Worm (Caenorhabditis elegans) whole organism, L2 larva: ENCODE data around the gene R02E4.2.

ENCODE experiments used
- C34F6.9 ChIP-seq: fragments of 150-350 bp; optimal IDR thresholded peaks from 2 replicates; lab custom pipeline; 2014; ENCODE audit warnings: missing biosample characterization, missing genetic modification characterization
- F13H6.1 ChIP-seq: sonication (generic microtip); optimal IDR thresholded peaks from 2 replicates; lab custom pipeline; 2016; ENCODE audit warnings: missing genetic modification characterization, missing compliant biosample characterization
- Y55F3AM.14 ChIP-seq: fragments of 200-800 bp; sonication (Bioruptor generic); optimal IDR thresholded peaks from 2 replicates; lab custom pipeline; 2018; ENCODE audit warnings: mild to moderate bottlenecking, missing genetic modification characterization, missing compliant biosample characterization
- ZK546.5 ChIP-seq: sonication (generic microtip); optimal IDR thresholded peaks from 2 replicates; lab custom pipeline; 2017; ENCODE audit warnings: missing biosample characterization, missing genetic modification characterization
- alr-1 ChIP-seq: fragments of 150-350 bp; optimal IDR thresholded peaks from 2 replicates; lab custom pipeline; 2014; ENCODE audit warnings: missing biosample characterization, missing genetic modification characterization
- ama-1 ChIP-seq: fragments of 150-350 bp; optimal IDR thresholded peaks from 2 replicates; lab custom pipeline; 2018; ENCODE audit warnings: inconsistent platforms
- ceh-16 ChIP-seq: fragments of 150-350 bp; optimal IDR thresholded peaks from 2 replicates; lab custom pipeline; 2014; ENCODE audit warnings: missing biosample characterization, missing genetic modification characterization
- crh-2 ChIP-seq: sonication (generic microtip); optimal IDR thresholded peaks from 2 replicates; lab custom pipeline; 2017; ENCODE audit warnings: missing biosample characterization, missing genetic modification characterization
- elt-1 ChIP-seq: fragments of 150-350 bp; optimal IDR thresholded peaks from 2 replicates; lab custom pipeline; 2014; ENCODE audit warnings: missing biosample characterization, missing genetic modification characterization
- fos-1 ChIP-seq: fragments of 150-350 bp; optimal IDR thresholded peaks from 2 replicates; lab custom pipeline; 2014; ENCODE audit warnings: missing biosample characterization, missing genetic modification characterization
- lin-13 ChIP-seq: fragments of 150-350 bp; optimal IDR thresholded peaks from 2 replicates; lab custom pipeline; 2014; ENCODE audit warnings: missing biosample characterization, missing genetic modification reagents, missing genetic modification characterization
- lin-39 ChIP-seq: fragments of 150-350 bp; optimal IDR thresholded peaks from 2 replicates; lab custom pipeline; 2014; ENCODE audit warnings: missing biosample characterization, missing genetic modification reagents, missing genetic modification characterization
- lsy-2 ChIP-seq, 2 experiments: fragments of 150-350 bp in 1 of 2; sonication (generic microtip) in 1 of 2; optimal IDR thresholded peaks; 2 replicates each; lab custom pipeline; 2014 to 2017; ENCODE audit warnings: missing biosample characterization in 2 of 2, missing genetic modification characterization in 2 of 2
- mbf-1 ChIP-seq: sonication (generic microtip); optimal IDR thresholded peaks from 2 replicates; lab custom pipeline; 2017; ENCODE audit warnings: missing biosample characterization, missing genetic modification characterization
- mdl-1 ChIP-seq, 2 experiments: fragments of 150-350 bp in 1 of 2; sonication (generic microtip) in 1 of 2; optimal IDR thresholded peaks; 2 replicates each; lab custom pipeline; 2017; ENCODE audit warnings: missing biosample characterization in 2 of 2, missing genetic modification characterization in 2 of 2
- nhr-10 ChIP-seq: sonication (generic microtip); optimal IDR thresholded peaks from 2 replicates; lab custom pipeline; 2017; ENCODE audit warnings: missing biosample characterization, missing genetic modification characterization
- nhr-11 ChIP-seq: fragments of 150-350 bp; optimal IDR thresholded peaks from 2 replicates; lab custom pipeline; 2014; ENCODE audit warnings: missing biosample characterization, missing genetic modification characterization
- nhr-12 ChIP-seq: fragments of 150-350 bp; optimal IDR thresholded peaks from 2 replicates; lab custom pipeline; 2014; ENCODE audit warnings: missing biosample characterization, missing genetic modification characterization
- nhr-129 ChIP-seq: fragments of 150-350 bp; optimal IDR thresholded peaks from 2 replicates; lab custom pipeline; 2014; ENCODE audit warnings: missing biosample characterization, missing genetic modification characterization
- nhr-21 ChIP-seq: fragments of 150-350 bp; optimal IDR thresholded peaks from 2 replicates; lab custom pipeline; 2014; ENCODE audit warnings: missing biosample characterization, missing genetic modification characterization
- nhr-237 ChIP-seq: fragments of 150-350 bp; optimal IDR thresholded peaks from 2 replicates; lab custom pipeline; 2014; ENCODE audit warnings: missing biosample characterization, missing genetic modification characterization
- nhr-25 ChIP-seq: fragments of 150-350 bp; sonication (generic microtip); optimal IDR thresholded peaks from 3 replicates; lab custom pipeline; 2014; ENCODE audit warnings: missing biosample characterization, missing genetic modification characterization
- nhr-6 ChIP-seq: fragments of 150-350 bp; optimal IDR thresholded peaks from 2 replicates; lab custom pipeline; 2014; ENCODE audit warnings: missing biosample characterization, missing genetic modification characterization
- nhr-77 ChIP-seq: fragments of 150-350 bp; optimal IDR thresholded peaks from 2 replicates; lab custom pipeline; 2014; ENCODE audit warnings: missing biosample characterization, missing genetic modification characterization
- skn-1 ChIP-seq: sonication (generic microtip); optimal IDR thresholded peaks from 2 replicates; lab custom pipeline; 2017; ENCODE audit warnings: missing biosample characterization, missing genetic modification characterization
- sma-3 ChIP-seq: sonication (generic microtip); optimal IDR thresholded peaks from 2 replicates; lab custom pipeline; 2016; ENCODE audit warnings: missing genetic modification reagents, missing genetic modification characterization, missing compliant biosample characterization
- sma-9 ChIP-seq, 2 experiments: fragments of 150-350 bp in 1 of 2; sonication (generic microtip) in 1 of 2; optimal IDR thresholded peaks; 2 replicates each; lab custom pipeline; 2014 to 2016; ENCODE audit warnings: missing genetic modification characterization in 2 of 2, mild to moderate bottlenecking in 1 of 2, missing biosample characterization in 1 of 2, missing compliant biosample characterization in 1 of 2, missing genetic modification reagents in 1 of 2, moderate library complexity in 1 of 2
- snpc-4 ChIP-seq: fragments of 150-350 bp; optimal IDR thresholded peaks from 2 replicates; lab custom pipeline; 2014; ENCODE audit warnings: missing biosample characterization, missing genetic modification characterization
- unc-39 ChIP-seq: fragments of 150-350 bp; optimal IDR thresholded peaks from 2 replicates; lab custom pipeline; 2014; ENCODE audit warnings: missing biosample characterization, missing genetic modification characterization
- unc-55 ChIP-seq: fragments of 150-350 bp; sonication (generic microtip); optimal IDR thresholded peaks from 3 replicates; lab custom pipeline; 2014; ENCODE audit warnings: missing biosample characterization, missing genetic modification reagents, missing genetic modification characterization
- unc-62 ChIP-seq: fragments of 150-350 bp; optimal IDR thresholded peaks from 2 replicates; lab custom pipeline; 2014; ENCODE audit warnings: missing biosample characterization, missing genetic modification reagents, missing genetic modification characterization
- ztf-1 ChIP-seq: fragments of 200-800 bp; sonication (Bioruptor generic); conservative IDR thresholded peaks from 2 replicates; pipeline ENCODE4 v1.3.6; 2022; ENCODE audit warnings: missing genetic modification characterization, missing compliant biosample characterization
- ztf-11 ChIP-seq: sonication (generic microtip); optimal IDR thresholded peaks from 2 replicates; lab custom pipeline; 2017; ENCODE audit warnings: missing biosample characterization, missing genetic modification characterization
- ztf-4 ChIP-seq: fragments of 150-350 bp; optimal IDR thresholded peaks from 2 replicates; lab custom pipeline; 2014; ENCODE audit warnings: missing biosample characterization, missing genetic modification characterization

Gene R02E4.2

ce11 chrX:4137452-4138164 lies 30.4 kb downstream of the R02E4.2 start (continued):
- TF ChIP-seq ceh-16 (no peak), ama-1 (lab: Kevin White, UChicago) (no peak), lsy-2 (tag; optimal IDR thresholded peaks at IDR 0.05; lab: Kevin White, UChicago) (peak in 1 of 2 experiments; percentile 42), nhr-77 (tag; lab: Kevin White, UChicago) (no peak), ZK546.5 (tag; lab: Kevin White, UChicago) (no peak), Y55F3AM.14 (peak; percentile 3), ztf-11 (tag; lab: Kevin White, UChicago) (no peak), nhr-12 (tag; lab: Kevin White, UChicago) (no peak), C34F6.9 (tag; lab: Kevin White, UChicago) (peak; percentile 34), crh-2 (tag; lab: Kevin White, UChicago) (no peak), unc-62 (no peak), mbf-1 (tag; lab: Kevin White, UChicago) (no peak), unc-39 (tag; lab: Kevin White, UChicago) (no peak), unc-55 (GFP tag; lab: Kevin White, UChicago) (no peak), nhr-21 (tag; lab: Kevin White, UChicago) (no peak), snpc-4 (tag; lab: Kevin White, UChicago) (no peak), ztf-4 (tag; lab: Kevin White, UChicago) (peak; percentile 40), nhr-129 (tag; lab: Kevin White, UChicago) (peak; percentile 62), lin-39 (no peak), elt-1 (tag; lab: Kevin White, UChicago) (no peak), nhr-10 (tag; lab: Kevin White, UChicago) (no peak), ztf-1 (GFP tag; lab: Robert Waterston, UW) (no peak), sma-9 (GFP tag; optimal IDR thresholded peaks at IDR 0.05; lab: Kevin White, UChicago) (peak; percentile 77), sma-9 (tag; optimal IDR thresholded peaks at IDR 0.05; lab: Kevin White, UChicago) (peak; percentile 22)

ce11 chrX:4138413-4139193 lies 31.3 kb downstream of the R02E4.2 start:
- no peak for TF ChIP-seq lin-13
- peak; percentile 60 for TF ChIP-seq sma-3 (GFP tag; lab: Kevin White, UChicago)
- TF ChIP-seq skn-1 (tag; lab: Kevin White, UChicago) = no peak
- TF ChIP-seq nhr-25 (tag; lab: Kevin White, UChicago) = peak; percentile 50
- TF ChIP-seq nhr-21 (tag; lab: Kevin White, UChicago) = peak; percentile 59
- peak; percentile 12 for TF ChIP-seq ztf-4 (tag; lab: Kevin White, UChicago)
- peak in 1 of 2 experiments; percentile 27 for TF ChIP-seq mdl-1 (tag; optimal IDR thresholded peaks at IDR 0.05; lab: Kevin White, UChicago)
- peak; percentile 50 for TF ChIP-seq sma-9 (GFP tag; optimal IDR thresholded peaks at IDR 0.05; lab: Kevin White, UChicago)
- TF ChIP-seq sma-9 (tag; optimal IDR thresholded peaks at IDR 0.05; lab: Kevin White, UChicago) = no peak

- peak; percentile 53 for TF ChIP-seq sma-9 (GFP tag; optimal IDR thresholded peaks at IDR 0.05; lab: Kevin White, UChicago)
- TF ChIP-seq sma-9 (tag; optimal IDR thresholded peaks at IDR 0.05; lab: Kevin White, UChicago) = no peak
- TF ChIP-seq F13H6.1 = peak; percentile 0
- TF ChIP-seq alr-1 (tag; lab: Kevin White, UChicago) = no peak
- no peak for TF ChIP-seq Y55F3AM.14
- peak; percentile 39 for TF ChIP-seq ama-1 (lab: Kevin White, UChicago)
- peak; percentile 16 for TF ChIP-seq fos-1
- TF ChIP-seq mdl-1 (tag; optimal IDR thresholded peaks at IDR 0.05; lab: Kevin White, UChicago) = peak in 1 of 2 experiments; percentile 11
- TF ChIP-seq C34F6.9 (tag; lab: Kevin White, UChicago) = peak; percentile 31
- no peak for TF ChIP-seq nhr-6 (tag; lab: Kevin White, UChicago)
- no peak for TF ChIP-seq nhr-11 (tag; lab: Kevin White, UChicago)
- TF ChIP-seq nhr-237 (tag; lab: Kevin White, UChicago) = no peak
- peak; percentile 80 for TF ChIP-seq nhr-129 (tag; lab: Kevin White, UChicago)
- no peak for TF ChIP-seq ceh-16
- TF ChIP-seq crh-2 (tag; lab: Kevin White, UChicago) = peak; percentile 29
- no peak for TF ChIP-seq ztf-11 (tag; lab: Kevin White, UChicago)
- TF ChIP-seq, all 48 proteins: peak for 8
Measured at ce11 chrX:4139593-4140565, 32.6 kb downstream of the R02E4.2 start, which contains the start of gene ZK470.4. Gene ZK470.4 (minus strand): TSS chrX:4139767.
